Worm (Caenorhabditis elegans): Measurements from ENCODE around the gene F49H12.2.

- no peak for TF ChIP-seq fos-1 (tag; optimal IDR thresholded peaks at IDR 0.05)
- no peak for TF ChIP-seq elt-3 (tag; optimal IDR thresholded peaks at IDR 0.05)
- TF ChIP-seq egl-27 (tag; optimal IDR thresholded peaks at IDR 0.05), result no peak
- no peak for TF ChIP-seq pha-4 (tag; optimal IDR thresholded peaks at IDR 0.05)
- TF ChIP-seq zag-1 (tag; optimal IDR thresholded peaks at IDR 0.05), result no peak
- no peak for TF ChIP-seq nhr-77 (tag; optimal IDR thresholded peaks at IDR 0.05)
- TF ChIP-seq nfya-1 (tag; optimal IDR thresholded peaks at IDR 0.05; ENCODE audit: insufficient read depth), result no peak
- TF ChIP-seq nhr-28 (tag; optimal IDR thresholded peaks at IDR 0.05), result no peak
These were observed 44.2 kb upstream of the F49H12.2 start for ce11 chrX:2040877-2041276.
